Worm (Caenorhabditis elegans) whole organism, young adult: Measurements from ENCODE around the gene dhs-28.

Experiments used
- B0035.1 ChIP-seq: sonication (generic microtip); optimal IDR thresholded peaks from 2 replicates; lab custom pipeline; 2016; ENCODE audit warnings: missing genetic modification characterization, mild to moderate bottlenecking, missing compliant biosample characterization, missing genotype, missing genetic modification reagents
- F33H1.4 ChIP-seq: fragments of 200-800 bp; sonication (Bioruptor generic); IDR thresholded peaks from 2 replicates; pipeline ENCODE4 v1.3.6; 2022; ENCODE audit warnings: missing genetic modification reagents, missing genetic modification characterization, missing compliant biosample characterization
- F37B4.10 ChIP-seq: fragments of 200-800 bp; sonication (Bioruptor generic); IDR thresholded peaks from 2 replicates; pipeline ENCODE4 v1.3.6; 2022; ENCODE audit warnings: missing genetic modification characterization, missing compliant biosample characterization
- K12H6.12 ChIP-seq: fragments of 200-800 bp; sonication (Bioruptor generic); optimal IDR thresholded peaks from 2 replicates; lab custom pipeline; 2018; ENCODE audit warnings: mild to moderate bottlenecking, missing genetic modification characterization, missing compliant biosample characterization
- T26A5.8 ChIP-seq: sonication (generic microtip); optimal IDR thresholded peaks from 2 replicates; lab custom pipeline; 2016; ENCODE audit warnings: missing genetic modification characterization, missing compliant biosample characterization
- aptf-2 ChIP-seq: fragments of 200-800 bp; sonication (Bioruptor generic); conservative IDR thresholded peaks from 2 replicates; pipeline ENCODE4 v1.3.6; 2022; ENCODE audit warnings: missing genetic modification reagents, missing genetic modification characterization, missing compliant biosample characterization
- athp-1 ChIP-seq: sonication (generic microtip); optimal IDR thresholded peaks from 2 replicates; lab custom pipeline; 2017; ENCODE audit warnings: mild to moderate bottlenecking, missing genetic modification characterization, missing compliant biosample characterization
- attf-3 ChIP-seq: fragments of 200-800 bp; sonication (Bioruptor generic); conservative IDR thresholded peaks from 2 replicates; pipeline ENCODE4 v1.3.6; 2022; ENCODE audit warnings: missing genetic modification reagents, missing genetic modification characterization, missing compliant biosample characterization
- attf-5 ChIP-seq: fragments of 200-800 bp; sonication (Bioruptor generic); optimal IDR thresholded peaks from 2 replicates; lab custom pipeline; 2018; ENCODE audit warnings: mild to moderate bottlenecking, missing genetic modification characterization, missing compliant biosample characterization
- attf-6 ChIP-seq: fragments of 200-800 bp; sonication (Bioruptor generic); IDR thresholded peaks from 2 replicates; pipeline ENCODE4 v1.3.6; 2022; ENCODE audit warnings: missing genetic modification reagents, missing genetic modification characterization, missing compliant biosample characterization
- ccch-3 ChIP-seq: fragments of 200-800 bp; sonication (Bioruptor generic); optimal IDR thresholded peaks from 2 replicates; lab custom pipeline; 2018; ENCODE audit warnings: mild to moderate bottlenecking, missing genetic modification characterization, missing compliant biosample characterization
- cebp-1 ChIP-seq, 2 experiments: fragments of 200-800 bp in 1 of 2; sonication (Bioruptor generic) in 1 of 2; sonication (generic microtip) in 1 of 2; IDR thresholded peaks in 1 of 2; optimal IDR thresholded peaks in 1 of 2; 2 replicates each; pipeline versions ENCODE4 v1.3.6 to Lab custom; 2017 to 2022; ENCODE audit warnings: missing compliant biosample characterization in 2 of 2, missing genetic modification characterization in 2 of 2, mild to moderate bottlenecking in 1 of 2, missing genetic modification reagents in 1 of 2, moderate library complexity in 1 of 2
- cebp-2 ChIP-seq: fragments of 200-800 bp; sonication (Bioruptor generic); IDR thresholded peaks from 2 replicates; pipeline ENCODE4 v1.3.6; 2022; ENCODE audit warnings: missing genetic modification characterization, missing compliant biosample characterization
- ceh-100 ChIP-seq: fragments of 200-800 bp; sonication (Bioruptor generic); IDR thresholded peaks from 2 replicates; pipeline ENCODE4 v1.3.6; 2022; ENCODE audit warnings: missing genetic modification reagents, missing genetic modification characterization, missing compliant biosample characterization
- ceh-27 ChIP-seq: fragments of 200-800 bp; sonication (Bioruptor generic); optimal IDR thresholded peaks from 2 replicates; lab custom pipeline; 2018; ENCODE audit warnings: mild to moderate bottlenecking, missing genetic modification characterization, moderate library complexity, missing compliant biosample characterization
- ceh-40 ChIP-seq: fragments of 200-800 bp; sonication (Bioruptor generic); IDR thresholded peaks from 2 replicates; pipeline ENCODE4 v1.3.6; 2022; ENCODE audit warnings: missing genetic modification characterization, missing compliant biosample characterization
- ceh-91 ChIP-seq: fragments of 200-800 bp; sonication (Bioruptor generic); IDR thresholded peaks from 2 replicates; pipeline ENCODE4 v1.3.6; 2022; ENCODE audit warnings: missing genetic modification reagents, missing genetic modification characterization, missing compliant biosample characterization
- die-1 ChIP-seq: sonication (generic microtip); optimal IDR thresholded peaks from 2 replicates; lab custom pipeline; 2016; ENCODE audit warnings: missing genotype, mild to moderate bottlenecking, missing genetic modification characterization, missing compliant biosample characterization
- dox-1 ChIP-seq: fragments of 200-800 bp; sonication (Bioruptor generic); IDR thresholded peaks from 2 replicates; pipeline ENCODE4 v1.3.6; 2022; ENCODE audit warnings: missing genetic modification reagents, missing genetic modification characterization, missing compliant biosample characterization
- dpl-1 ChIP-seq: fragments of 150-350 bp; optimal IDR thresholded peaks from 2 replicates; lab custom pipeline; 2014; ENCODE audit warnings: missing biosample characterization, missing genetic modification reagents, missing genetic modification characterization
- egrh-3 ChIP-seq: fragments of 200-800 bp; sonication (Bioruptor generic); IDR thresholded peaks from 2 replicates; pipeline ENCODE4 v1.3.6; 2022; ENCODE audit warnings: missing genetic modification reagents, missing genetic modification characterization, missing compliant biosample characterization
- gei-17 ChIP-seq: fragments of 200-800 bp; sonication (Bioruptor generic); optimal IDR thresholded peaks from 2 replicates; lab custom pipeline; 2018; ENCODE audit warnings: mild to moderate bottlenecking, missing genetic modification characterization, missing compliant biosample characterization
- hmg-1.2 ChIP-seq: fragments of 200-800 bp; sonication (Bioruptor generic); IDR thresholded peaks from 2 replicates; pipeline ENCODE4 v1.3.6; 2022; ENCODE audit warnings: missing genetic modification reagents, missing genetic modification characterization, missing compliant biosample characterization
- lin-35 ChIP-seq, 3 experiments: fragments of 150-350 bp in 2 of 3; sonication (generic microtip) in 1 of 3; optimal IDR thresholded peaks; 2 replicates each; lab custom pipeline; 2014 to 2018; ENCODE audit warnings: missing biosample characterization in 3 of 3, missing genetic modification characterization in 3 of 3, missing genetic modification reagents in 3 of 3
- lin-40 ChIP-seq: sonication (generic microtip); optimal IDR thresholded peaks from 2 replicates; lab custom pipeline; 2016; ENCODE audit warnings: missing genetic modification characterization, mild to moderate bottlenecking, missing compliant biosample characterization, missing genotype, missing genetic modification reagents
- lin-54 ChIP-seq: fragments of 200-800 bp; sonication (Bioruptor generic); optimal IDR thresholded peaks from 2 replicates; lab custom pipeline; 2018; ENCODE audit warnings: mild to moderate bottlenecking, missing genetic modification characterization, missing compliant biosample characterization
- mcd-1 ChIP-seq: fragments of 200-800 bp; sonication (Bioruptor generic); IDR thresholded peaks from 2 replicates; pipeline ENCODE4 v1.3.6; 2022; ENCODE audit warnings: missing genetic modification reagents, missing genetic modification characterization, missing compliant biosample characterization
- nfya-2 ChIP-seq: fragments of 200-800 bp; sonication (Bioruptor generic); IDR thresholded peaks from 2 replicates; pipeline ENCODE4 v1.3.6; 2022; ENCODE audit warnings: missing genetic modification reagents, missing genetic modification characterization, missing compliant biosample characterization
- nhr-80 ChIP-seq: sonication (generic microtip); optimal IDR thresholded peaks from 2 replicates; lab custom pipeline; 2016; ENCODE audit warnings: missing genetic modification characterization, missing compliant biosample characterization
- pbrm-1 ChIP-seq: fragments of 200-800 bp; sonication (Bioruptor generic); IDR thresholded peaks from 2 replicates; pipeline ENCODE4 v1.3.6; 2022; ENCODE audit warnings: missing genetic modification reagents, missing genetic modification characterization, missing compliant biosample characterization
- rcor-1 ChIP-seq: fragments of 200-800 bp; sonication (Bioruptor generic); IDR thresholded peaks from 2 replicates; pipeline ENCODE4 v1.3.6; 2022; ENCODE audit warnings: missing genetic modification reagents, missing genetic modification characterization, missing compliant biosample characterization
- rpc-1 ChIP-seq, 2 experiments: fragments of 150-350 bp in 1 of 2; sonication (generic microtip) in 1 of 2; optimal IDR thresholded peaks; 2 replicates each; lab custom pipeline; 2014 to 2018; ENCODE audit warnings: missing biosample characterization in 1 of 2, missing genetic modification characterization in 1 of 2, missing genetic modification reagents in 1 of 2, missing genotype in 1 of 2
- sdz-38 ChIP-seq: sonication (generic microtip); optimal IDR thresholded peaks from 2 replicates; lab custom pipeline; 2016; ENCODE audit warnings: missing genotype, missing genetic modification characterization, missing compliant biosample characterization
- snpc-4 ChIP-seq, 5 experiments: fragments of 150-350 bp in 1 of 5; sonication (generic microtip) in 4 of 5; optimal IDR thresholded peaks; 2 replicates each; lab custom pipeline; 2014 to 2018; ENCODE audit warnings: missing genetic modification characterization in 5 of 5, missing biosample characterization in 3 of 5, antibody characterized with exemption in 2 of 5, mild to moderate bottlenecking in 2 of 5, missing compliant biosample characterization in 2 of 5, missing genotype in 2 of 5, moderate library complexity in 2 of 5, missing genetic modification reagents in 1 of 5
- zfh-2 ChIP-seq: fragments of 200-800 bp; sonication (Bioruptor generic); conservative IDR thresholded peaks from 2 replicates; pipeline ENCODE4 v1.3.6; 2022; ENCODE audit warnings: missing genetic modification reagents, missing genetic modification characterization, missing compliant biosample characterization
- ztf-3 ChIP-seq: fragments of 200-800 bp; sonication (Bioruptor generic); optimal IDR thresholded peaks from 2 replicates; lab custom pipeline; 2018; ENCODE audit warnings: mild to moderate bottlenecking, missing genetic modification characterization, missing compliant biosample characterization

Gene dhs-28

ce11 chrX:6823218-6823979 lies 5.2 kb downstream of the dhs-28 start, which contains the start of gene gei-15:
Gene gei-15, minus strand, starts transcription at chrX:6823268.
- no peak for TF ChIP-seq ceh-91 (GFP tag; lab: Robert Waterston, UW)
- 0 out of 2 replicates have a peak, but pooled peaks have one; percentile 37 for TF ChIP-seq zfh-2 (GFP tag; lab: Robert Waterston, UW)

ce11 chrX:6825840-6826239 lies 7.6 kb downstream of the dhs-28 start, which contains the start of gene F41B4.1:
Gene F41B4.1, minus strand, starts transcription at chrX:6825862.
- no peak for TF ChIP-seq lin-54 (GFP tag; lab: Kevin White, UChicago)
- TF ChIP-seq K12H6.12 (tag; lab: Kevin White, UChicago) = peak; percentile 7

DNA sequence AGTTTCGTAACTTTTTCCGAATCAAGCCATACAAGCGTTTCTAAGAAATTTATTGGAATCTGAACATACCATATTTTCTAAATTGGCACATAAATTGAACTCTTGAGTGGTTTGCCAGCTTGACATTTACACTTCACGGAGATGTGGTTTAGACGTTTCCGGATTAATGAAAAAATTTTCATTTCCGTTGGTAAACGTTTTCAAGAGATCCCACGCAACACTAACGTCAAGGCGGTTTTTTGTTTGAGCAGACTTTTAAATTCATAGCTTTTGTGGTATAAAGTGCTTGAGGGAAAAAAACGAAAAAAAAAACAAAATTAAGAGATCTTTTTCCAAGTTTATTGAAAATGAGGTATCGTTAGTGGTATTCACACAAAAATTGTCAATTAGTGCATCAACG lies 16.9 kb downstream of the dhs-28 start, which contains the start of gene F41B4.2:
F41B4.2 (minus strand) TSS at position 101 of the 400 bp plus-strand sequence.
- no peak for TF ChIP-seq ztf-3 (GFP tag; lab: Kevin White, UChicago)
- TF ChIP-seq aptf-2 = no peak
- no peak for TF ChIP-seq lin-40 (tag; lab: Kevin White, UChicago)
- no peak for TF ChIP-seq ceh-27 (GFP tag; lab: Kevin White, UChicago)
- TF ChIP-seq F37B4.10 (GFP tag; lab: Robert Waterston, UW) = no peak
- TF ChIP-seq cebp-2 (GFP tag; lab: Robert Waterston, UW) = no peak
- TF ChIP-seq rcor-1 (GFP tag; lab: Robert Waterston, UW) = no peak
- no peak for TF ChIP-seq ceh-100 (GFP tag; lab: Robert Waterston, UW)
- TF ChIP-seq nfya-2 (GFP tag; lab: Robert Waterston, UW) = no peak
- no peak for TF ChIP-seq gei-17 (GFP tag; lab: Kevin White, UChicago)
- no peak for TF ChIP-seq T26A5.8 (tag; lab: Kevin White, UChicago)
- TF ChIP-seq B0035.1 (tag; lab: Kevin White, UChicago) = no peak
- TF ChIP-seq dox-1 (GFP tag; lab: Robert Waterston, UW) = no peak
- TF ChIP-seq die-1 = no peak
- TF ChIP-seq rpc-1 (optimal IDR thresholded peaks at IDR 0.05; lab: Kevin White, UChicago) = no peak
- no peak for TF ChIP-seq rpc-1 (tag; optimal IDR thresholded peaks at IDR 0.05; lab: Kevin White, UChicago)
- TF ChIP-seq, all 124 proteins: peak for 0

DNA sequence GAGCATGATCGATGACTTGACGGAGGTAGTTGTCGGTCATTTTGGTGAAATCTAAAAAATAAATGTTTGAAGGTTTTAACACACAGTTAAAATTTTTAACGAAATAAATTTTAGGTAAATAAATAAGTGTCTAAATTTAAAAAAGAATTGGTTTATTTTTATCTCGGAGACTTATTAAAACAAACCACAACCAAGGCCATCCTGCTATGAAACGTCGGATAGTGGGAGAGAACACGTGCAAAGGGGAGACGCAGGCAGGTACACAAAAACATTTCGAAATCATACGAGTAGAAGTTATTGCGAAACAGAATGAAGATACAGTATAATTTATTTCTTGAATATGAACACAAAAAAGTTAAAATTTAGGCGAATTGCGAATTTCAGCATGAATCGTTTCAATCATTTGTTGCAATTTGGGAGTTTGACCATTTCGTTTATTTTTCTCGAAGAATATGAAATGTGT lies 17.9 kb downstream of the dhs-28 start, which contains the start of gene F41B4.3:
F41B4.3 (minus strand) TSS at position 51 of the 463 bp plus-strand sequence.
- TF ChIP-seq cebp-1 (GFP tag; IDR thresholded peaks at IDR 0.05; lab: Robert Waterston, UW) (peak; percentile 85), cebp-1 (tag; optimal IDR thresholded peaks at IDR 0.05; lab: Kevin White, UChicago) (peak; percentile 96), snpc-4 (GFP tag; optimal IDR thresholded peaks at IDR 0.05; lab: Kevin White, UChicago) (no peak), snpc-4 (tag; optimal IDR thresholded peaks at IDR 0.05; lab: Kevin White, UChicago) (no peak), hmg-1.2 (GFP tag; lab: Robert Waterston, UW) (peak; percentile 72)

ce11 chrX:6840670-6841308 lies 22.6 kb downstream of the dhs-28 start, which contains the start of the genes glr-6 and asg-2:
Gene glr-6, minus strand, starts transcription at chrX:6840720.
Gene asg-2, plus strand, starts transcription at chrX:6841258.
- no peak for TF ChIP-seq dpl-1 (GFP tag; lab: Kevin White, UChicago)
- peak in 1 of 3 experiments; percentile 44 for TF ChIP-seq lin-35 (GFP tag; optimal IDR thresholded peaks at IDR 0.05; lab: Kevin White, UChicago)
- 0 out of 2 replicates have a peak, but pooled peaks have one; percentile 19 for TF ChIP-seq hmg-1.2 (GFP tag; lab: Robert Waterston, UW)
- TF ChIP-seq F33H1.4 (GFP tag; lab: Robert Waterston, UW) = peak; percentile 79
- TF ChIP-seq attf-6 (GFP tag; lab: Robert Waterston, UW) = no peak
- no peak for TF ChIP-seq attf-3 (GFP tag; lab: Robert Waterston, UW)
- no peak for TF ChIP-seq egrh-3 (GFP tag; lab: Robert Waterston, UW)
- peak; percentile 75 for TF ChIP-seq attf-5
- TF ChIP-seq ceh-91 (GFP tag; lab: Robert Waterston, UW) = no peak
- no peak for TF ChIP-seq athp-1 (tag; lab: Kevin White, UChicago)
- peak; percentile 69 for TF ChIP-seq nhr-80
- TF ChIP-seq mcd-1 (GFP tag; lab: Robert Waterston, UW) = peak; percentile 95
- TF ChIP-seq ceh-40 (GFP tag; lab: Robert Waterston, UW) = no peak
- TF ChIP-seq cebp-1 (GFP tag; IDR thresholded peaks at IDR 0.05; lab: Robert Waterston, UW) = no peak
- peak; percentile 64 for TF ChIP-seq cebp-1 (tag; optimal IDR thresholded peaks at IDR 0.05; lab: Kevin White, UChicago)
- TF ChIP-seq lin-40 (tag; lab: Kevin White, UChicago) = peak; percentile 66
- TF ChIP-seq rcor-1 (GFP tag; lab: Robert Waterston, UW) = peak; percentile 61
- no peak for TF ChIP-seq ccch-3 (GFP tag; lab: Kevin White, UChicago)
- 0 out of 2 replicates have a peak, but pooled peaks have one; percentile 13 for TF ChIP-seq pbrm-1 (GFP tag; lab: Robert Waterston, UW)
- no peak for TF ChIP-seq sdz-38 (tag; lab: Kevin White, UChicago)
